Fruit fly (Drosophila melanogaster) whole organism: Measurements from ENCODE around the gene loco.

Source experiments
- CG8478 ChIP-seq: fragments of >200 bp; optimal IDR thresholded peaks from 2 replicates; lab custom pipeline; 2018; ENCODE audit warnings: inconsistent platforms
- Dll ChIP-seq: fragments of >200 bp; optimal IDR thresholded peaks from 2 replicates; lab custom pipeline; 2017
- EcR ChIP-seq, 2 experiments: fragments of >200 bp; optimal IDR thresholded peaks; 2 replicates each; lab custom pipeline; 2017; ENCODE audit warnings: missing biosample characterization in 2 of 2, missing genetic modification characterization in 2 of 2, missing genetic modification reagents in 2 of 2
- usp ChIP-seq: fragments of >200 bp; optimal IDR thresholded peaks from 2 replicates; lab custom pipeline; 2017; ENCODE audit warnings: missing biosample characterization, missing genetic modification characterization, mixed read lengths

dm6 chr3R:22598759-22599158 is 40.4 kb downstream of the loco start:
- TF ChIP-seq EcR (GFP tag; optimal IDR thresholded peaks at IDR 0.05; lab: Kevin White, UChicago) (no peak), CG8478 (lab: Kevin White, UChicago) (no peak), usp (GFP tag; lab: Kevin White, UChicago) (no peak), Dll (lab: Kevin White, UChicago) (no peak)
